Worm (Caenorhabditis elegans) whole organism, young adult: ENCODE results near the gene cht-5.
"Not testable (repeated sequence)": the region's sequence is repeated elsewhere in the genome, so short reads cannot be mapped to it uniquely, and the experiment has no call there.

ENCODE experiments used
- ceh-79 ChIP-seq: sonication (generic microtip); optimal IDR thresholded peaks from 2 replicates; lab custom pipeline; 2017; ENCODE audit warnings: mild to moderate bottlenecking, missing genetic modification characterization, missing compliant biosample characterization
- pha-4 ChIP-seq: fragments of 150-350 bp; sonication (generic microtip); optimal IDR thresholded peaks from 2 replicates; lab custom pipeline; 2014; ENCODE audit warnings: missing biosample characterization, missing genetic modification reagents, missing genetic modification characterization

DNA sequence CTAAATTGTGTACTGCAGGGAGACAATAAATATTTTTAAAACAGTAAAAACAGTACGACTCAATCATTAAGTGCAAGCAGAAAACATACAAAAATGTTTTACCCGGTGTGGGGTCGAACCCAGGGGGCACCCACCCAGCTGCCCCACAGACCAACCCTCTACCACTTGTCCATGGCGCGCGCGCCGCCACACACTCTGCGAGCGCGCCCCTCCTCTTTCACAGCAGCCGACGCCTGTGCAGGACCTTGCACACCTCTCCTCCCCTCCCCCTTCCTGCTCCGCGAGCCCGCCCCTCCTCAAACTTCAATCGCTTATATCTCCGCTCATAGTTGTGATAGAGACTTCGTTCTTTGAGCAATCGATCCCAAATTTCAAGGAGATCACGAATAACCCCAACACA is 24.2 kb downstream of the cht-5 start:
- not testable (repeated sequence) for TF ChIP-seq ceh-79, pha-4 (tag; lab: Kevin White, UChicago)
